Worm (Caenorhabditis elegans) whole organism, L2 larva: Measurements from ENCODE around the gene tomm-70.

Experiments
- ama-1 ChIP-seq: fragments of 150-350 bp; optimal IDR thresholded peaks from 2 replicates; lab custom pipeline; 2018; ENCODE audit warnings: inconsistent platforms
- egl-27 ChIP-seq: sonication (generic microtip); optimal IDR thresholded peaks from 3 replicates; lab custom pipeline; 2017; ENCODE audit warnings: missing biosample characterization, missing genetic modification reagents, missing genetic modification characterization
- nhr-23 ChIP-seq: fragments of 150-350 bp; optimal IDR thresholded peaks from 2 replicates; lab custom pipeline; 2014; ENCODE audit warnings: missing biosample characterization, missing genetic modification reagents, missing genetic modification characterization
- nhr-237 ChIP-seq: fragments of 150-350 bp; optimal IDR thresholded peaks from 2 replicates; lab custom pipeline; 2014; ENCODE audit warnings: missing biosample characterization, missing genetic modification characterization
- ztf-4 ChIP-seq: fragments of 150-350 bp; optimal IDR thresholded peaks from 2 replicates; lab custom pipeline; 2014; ENCODE audit warnings: missing biosample characterization, missing genetic modification characterization

DNA sequence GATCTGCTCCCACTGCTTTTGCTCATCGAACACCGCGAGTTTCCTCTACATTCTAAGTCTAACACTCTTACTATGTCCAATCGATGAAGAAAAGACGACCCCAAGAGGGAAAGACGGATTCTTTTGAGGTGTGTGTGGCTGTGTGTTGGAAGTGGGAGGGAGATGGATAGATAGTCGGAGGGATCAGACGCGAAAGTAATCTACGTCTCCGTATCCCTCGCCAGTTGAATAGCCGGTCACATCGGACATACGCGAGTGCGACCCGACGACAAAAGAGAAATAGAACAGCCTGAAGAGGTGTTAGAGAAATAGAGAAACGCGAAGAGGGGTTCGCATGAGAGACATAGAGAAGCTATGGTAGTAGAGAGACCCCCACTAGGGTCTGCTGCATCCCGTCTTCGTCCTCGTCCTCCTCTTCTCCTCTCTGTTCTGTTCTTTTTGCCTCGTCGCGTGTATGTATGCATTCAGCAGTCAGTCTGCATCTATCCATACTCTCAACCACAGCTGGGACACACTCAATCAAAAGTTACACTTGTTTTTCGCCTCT, 41.1 kb upstream of the tomm-70 start:
- peak; percentile 97 for TF ChIP-seq egl-27 (tag; lab: Kevin White, UChicago)
- TF ChIP-seq ztf-4 (tag; lab: Kevin White, UChicago) = peak; percentile 96
- TF ChIP-seq ama-1 (lab: Kevin White, UChicago) = peak; percentile 82
- no peak for TF ChIP-seq nhr-23 (tag; lab: Kevin White, UChicago)
- peak; percentile 54 for TF ChIP-seq nhr-237 (tag; lab: Kevin White, UChicago)
